Worm (Caenorhabditis elegans) whole organism, L3 larva: ENCODE data around the gene atx-3.

Experiments
- R02D3.7 ChIP-seq: fragments of 150-350 bp; optimal IDR thresholded peaks from 2 replicates; lab custom pipeline; 2014; ENCODE audit warnings: missing biosample characterization, missing genetic modification characterization
- ZK546.5 ChIP-seq: sonication (generic microtip); optimal IDR thresholded peaks from 2 replicates; lab custom pipeline; 2017; ENCODE audit warnings: missing biosample characterization, missing genetic modification characterization
- aly-2 ChIP-seq: fragments of 150-350 bp; optimal IDR thresholded peaks from 2 replicates; lab custom pipeline; 2014; ENCODE audit warnings: missing biosample characterization, missing genetic modification characterization
- ceh-16 ChIP-seq: sonication (generic microtip); optimal IDR thresholded peaks from 2 replicates; lab custom pipeline; 2017; ENCODE audit warnings: missing biosample characterization, missing genetic modification characterization
- ceh-28 ChIP-seq: fragments of 150-350 bp; optimal IDR thresholded peaks from 2 replicates; lab custom pipeline; 2014; ENCODE audit warnings: missing biosample characterization, missing genetic modification reagents, missing genetic modification characterization
- ceh-82 ChIP-seq: fragments of 150-350 bp; optimal IDR thresholded peaks from 2 replicates; lab custom pipeline; 2014; ENCODE audit warnings: missing biosample characterization, missing genetic modification characterization
- ceh-9 ChIP-seq: sonication (generic microtip); optimal IDR thresholded peaks from 2 replicates; lab custom pipeline; 2018; ENCODE audit warnings: missing biosample characterization, missing genetic modification characterization
- egl-27 ChIP-seq: sonication (generic microtip); optimal IDR thresholded peaks from 4 replicates; lab custom pipeline; 2017; ENCODE audit warnings: missing biosample characterization, missing genetic modification reagents, missing genetic modification characterization
- egl-5 ChIP-seq: fragments of 150-350 bp; optimal IDR thresholded peaks from 2 replicates; lab custom pipeline; 2017; ENCODE audit warnings: missing biosample characterization, missing genetic modification reagents, missing genetic modification characterization, inconsistent platforms
- elt-2 ChIP-seq: sonication (generic microtip); optimal IDR thresholded peaks from 2 replicates; lab custom pipeline; 2016; ENCODE audit warnings: missing genetic modification reagents, mild to moderate bottlenecking, missing genetic modification characterization, missing compliant biosample characterization
- elt-3 ChIP-seq, 3 experiments: fragments of 150-350 bp in 1 of 3; sonication (generic microtip) in 2 of 3; optimal IDR thresholded peaks; 2 replicates in 2 of 3; 4 replicates in 1 of 3; lab custom pipeline; 2014 to 2017; ENCODE audit warnings: missing biosample characterization in 3 of 3, missing genetic modification characterization in 3 of 3
- fkh-10 ChIP-seq: sonication (generic microtip); optimal IDR thresholded peaks from 2 replicates; lab custom pipeline; 2017; ENCODE audit warnings: missing biosample characterization, missing genetic modification reagents, missing genetic modification characterization
- fkh-2 ChIP-seq: fragments of 150-350 bp; optimal IDR thresholded peaks from 2 replicates; lab custom pipeline; 2014; ENCODE audit warnings: missing biosample characterization, missing genetic modification reagents, missing genetic modification characterization
- jun-1 ChIP-seq: fragments of 150-350 bp; optimal IDR thresholded peaks from 2 replicates; lab custom pipeline; 2014; ENCODE audit warnings: missing biosample characterization, missing genetic modification reagents, missing genetic modification characterization
- lin-15B ChIP-seq: fragments of 150-350 bp; optimal IDR thresholded peaks from 2 replicates; lab custom pipeline; 2014; ENCODE audit warnings: missing biosample characterization, missing genetic modification characterization
- lin-39 ChIP-seq: fragments of 150-350 bp; optimal IDR thresholded peaks from 2 replicates; lab custom pipeline; 2018; ENCODE audit warnings: missing biosample characterization, missing genetic modification reagents, missing genetic modification characterization
- lsy-12 ChIP-seq: sonication (generic microtip); optimal IDR thresholded peaks from 2 replicates; lab custom pipeline; 2016; ENCODE audit warnings: mild to moderate bottlenecking, missing genetic modification characterization, missing compliant biosample characterization
- mdl-1 ChIP-seq: fragments of 150-350 bp; optimal IDR thresholded peaks from 2 replicates; lab custom pipeline; 2014; ENCODE audit warnings: missing biosample characterization, missing genetic modification characterization
- mml-1 ChIP-seq: fragments of 150-350 bp; sonication (generic microtip); optimal IDR thresholded peaks from 3 replicates; lab custom pipeline; 2014; ENCODE audit warnings: missing biosample characterization, missing genetic modification characterization
- nfya-1 ChIP-seq: sonication (generic microtip); optimal IDR thresholded peaks from 2 replicates; lab custom pipeline; 2017; ENCODE audit warnings: missing genetic modification characterization, mild to moderate bottlenecking, missing compliant biosample characterization, antibody characterized with exemption, moderate library complexity; ENCODE audit not compliant: insufficient read depth
- nhr-12 ChIP-seq: fragments of 150-350 bp; optimal IDR thresholded peaks from 2 replicates; lab custom pipeline; 2014; ENCODE audit warnings: missing biosample characterization, missing genetic modification characterization
- nhr-23 ChIP-seq: fragments of 150-350 bp; optimal IDR thresholded peaks from 2 replicates; lab custom pipeline; 2014; ENCODE audit warnings: missing biosample characterization, missing genetic modification reagents, missing genetic modification characterization
- nhr-237 ChIP-seq: fragments of 150-350 bp; optimal IDR thresholded peaks from 2 replicates; lab custom pipeline; 2014; ENCODE audit warnings: missing biosample characterization, missing genetic modification characterization
- nhr-28 ChIP-seq: fragments of 150-350 bp; optimal IDR thresholded peaks from 2 replicates; lab custom pipeline; 2014; ENCODE audit warnings: missing biosample characterization, missing genetic modification characterization
- nhr-43 ChIP-seq: sonication (generic microtip); optimal IDR thresholded peaks from 2 replicates; lab custom pipeline; 2016; ENCODE audit warnings: mild to moderate bottlenecking, missing genetic modification characterization, missing compliant biosample characterization; ENCODE audit not compliant: poor library complexity, severe bottlenecking
- nhr-67 ChIP-seq: fragments of 150-350 bp; optimal IDR thresholded peaks from 2 replicates; lab custom pipeline; 2014; ENCODE audit warnings: missing biosample characterization, missing genetic modification characterization
- nhr-76 ChIP-seq: fragments of 150-350 bp; sonication (generic microtip); optimal IDR thresholded peaks from 5 replicates; lab custom pipeline; 2014; ENCODE audit warnings: missing biosample characterization, missing genetic modification characterization
- nhr-77 ChIP-seq: fragments of 150-350 bp; optimal IDR thresholded peaks from 2 replicates; lab custom pipeline; 2014; ENCODE audit warnings: missing biosample characterization, missing genetic modification characterization
- pha-4 ChIP-seq: fragments of 150-350 bp; optimal IDR thresholded peaks from 2 replicates; lab custom pipeline; 2014; ENCODE audit warnings: missing biosample characterization, missing genetic modification reagents, missing genetic modification characterization
- sea-2 ChIP-seq: fragments of 150-350 bp; sonication (generic microtip); optimal IDR thresholded peaks from 4 replicates; lab custom pipeline; 2014; ENCODE audit warnings: missing biosample characterization, missing genetic modification reagents, missing genetic modification characterization
- skn-1 ChIP-seq: fragments of 150-350 bp; optimal IDR thresholded peaks from 2 replicates; lab custom pipeline; 2014; ENCODE audit warnings: missing biosample characterization, missing genetic modification characterization
- snpc-4 ChIP-seq: fragments of 150-350 bp; optimal IDR thresholded peaks from 2 replicates; lab custom pipeline; 2014; ENCODE audit warnings: missing biosample characterization, missing genetic modification characterization
- tbx-2 ChIP-seq: sonication (generic microtip); optimal IDR thresholded peaks from 2 replicates; lab custom pipeline; 2016; ENCODE audit warnings: mild to moderate bottlenecking, missing genetic modification characterization, missing compliant biosample characterization
- unc-62 ChIP-seq: fragments of 150-350 bp; sonication (generic microtip); optimal IDR thresholded peaks from 4 replicates; lab custom pipeline; 2014; ENCODE audit warnings: missing biosample characterization, missing genetic modification reagents, missing genetic modification characterization
- zag-1 ChIP-seq: fragments of 150-350 bp; optimal IDR thresholded peaks from 2 replicates; lab custom pipeline; 2014; ENCODE audit warnings: missing biosample characterization, missing genetic modification characterization
- ztf-11 ChIP-seq: fragments of 150-350 bp; optimal IDR thresholded peaks from 2 replicates; lab custom pipeline; 2014; ENCODE audit warnings: missing biosample characterization, missing genetic modification characterization
- ztf-4 ChIP-seq: fragments of 150-350 bp; optimal IDR thresholded peaks from 2 replicates; lab custom pipeline; 2014; ENCODE audit warnings: missing biosample characterization, missing genetic modification characterization

atx-3 gene

ce11 chrV:15577395-15577896 lies at the start of gene atx-3:
atx-3 (minus strand) TSS chrV:15577445.
- TF ChIP-seq nhr-23 (tag; lab: Kevin White, UChicago) (peak; percentile 9), ZK546.5 (tag; lab: Kevin White, UChicago) (no peak)
- TF ChIP-seq, all 47 proteins: peak for 1

- TF ChIP-seq ceh-28 (no peak), sea-2 (GFP tag; lab: Kevin White, UChicago) (no peak), lin-39 (tag; lab: Kevin White, UChicago) (no peak), nhr-43 (tag; lab: Kevin White, UChicago) (no peak), nhr-76 (tag; lab: Kevin White, UChicago) (no peak), tbx-2 (tag; lab: Kevin White, UChicago) (no peak), mml-1 (tag; lab: Kevin White, UChicago) (no peak), ceh-9 (tag; lab: Kevin White, UChicago) (no peak), lsy-12 (tag; lab: Kevin White, UChicago) (no peak), nhr-67 (tag; lab: Kevin White, UChicago) (no peak), nfya-1 (tag; lab: Kevin White, UChicago) (no peak), mdl-1 (tag; lab: Kevin White, UChicago) (no peak), elt-3 (tag; optimal IDR thresholded peaks at IDR 0.05; lab: Kevin White, UChicago) (no peak), fkh-2 (tag; lab: Kevin White, UChicago) (no peak), ztf-4 (tag; lab: Kevin White, UChicago) (no peak), nhr-237 (tag; lab: Kevin White, UChicago) (no peak), nhr-12 (tag; lab: Kevin White, UChicago) (no peak)
These were observed 48.3 kb upstream of the atx-3 start, which contains the start of gene C55A1.11 for ce11 chrV:15625561-15625960. C55A1.11 (plus strand) TSS chrV:15625861.

ce11 chrV:15621518-15621917 lies 44.3 kb upstream of the atx-3 start, which contains the start of gene C55A1.1:
C55A1.1 (plus strand) TSS chrV:15621818.
- TF ChIP-seq skn-1 (tag; lab: Kevin White, UChicago) = no peak
- no peak for TF ChIP-seq elt-3 (tag; optimal IDR thresholded peaks at IDR 0.05; lab: Kevin White, UChicago)
- TF ChIP-seq ZK546.5 (tag; lab: Kevin White, UChicago) = no peak
- no peak for TF ChIP-seq nhr-12 (tag; lab: Kevin White, UChicago)

ce11 chrV:15614534-15614933 lies 37.3 kb upstream of the atx-3 start:
- no peak for TF ChIP-seq nhr-28 (tag; lab: Kevin White, UChicago)
- no peak for TF ChIP-seq pha-4 (tag; lab: Kevin White, UChicago)
- no peak for TF ChIP-seq fkh-10
- no peak for TF ChIP-seq mdl-1 (tag; lab: Kevin White, UChicago)
- no peak for TF ChIP-seq lsy-12 (tag; lab: Kevin White, UChicago)
- TF ChIP-seq nhr-77 (tag; lab: Kevin White, UChicago) = no peak
- no peak for TF ChIP-seq nhr-67 (tag; lab: Kevin White, UChicago)
- TF ChIP-seq elt-2 (tag; lab: Kevin White, UChicago) = no peak
- no peak for TF ChIP-seq nhr-23 (tag; lab: Kevin White, UChicago)
- no peak for TF ChIP-seq zag-1 (tag; lab: Kevin White, UChicago)
- TF ChIP-seq aly-2 (tag; lab: Kevin White, UChicago) = no peak
- no peak for TF ChIP-seq egl-27 (tag; lab: Kevin White, UChicago)
- no peak for TF ChIP-seq skn-1 (tag; lab: Kevin White, UChicago)
- TF ChIP-seq lin-15B (tag; lab: Kevin White, UChicago) = no peak
- TF ChIP-seq ceh-82 (tag; lab: Kevin White, UChicago) = no peak
- no peak for TF ChIP-seq egl-5
- TF ChIP-seq ZK546.5 (tag; lab: Kevin White, UChicago) = no peak
- no peak for TF ChIP-seq snpc-4 (tag; lab: Kevin White, UChicago)
- no peak for TF ChIP-seq lin-39 (tag; lab: Kevin White, UChicago)
- no peak for TF ChIP-seq jun-1 (tag; lab: Kevin White, UChicago)
- TF ChIP-seq, all 47 proteins: peak for 0

- TF ChIP-seq sea-2 (GFP tag; lab: Kevin White, UChicago) = no peak
- TF ChIP-seq ztf-11 (tag; lab: Kevin White, UChicago) = no peak
- TF ChIP-seq nhr-43 (tag; lab: Kevin White, UChicago) = no peak
- no peak for TF ChIP-seq R02D3.7 (tag; lab: Kevin White, UChicago)
- no peak for TF ChIP-seq snpc-4 (tag; lab: Kevin White, UChicago)
- no peak for TF ChIP-seq egl-27 (tag; lab: Kevin White, UChicago)
- no peak for TF ChIP-seq fkh-10
- no peak for TF ChIP-seq unc-62 (GFP tag; lab: Kevin White, UChicago)
- no peak for TF ChIP-seq ceh-9 (tag; lab: Kevin White, UChicago)
- TF ChIP-seq nhr-67 (tag; lab: Kevin White, UChicago) = no peak
- TF ChIP-seq nhr-28 (tag; lab: Kevin White, UChicago) = no peak
- TF ChIP-seq elt-2 (tag; lab: Kevin White, UChicago) = no peak
- no peak for TF ChIP-seq aly-2 (tag; lab: Kevin White, UChicago)
- no peak for TF ChIP-seq elt-3 (tag; optimal IDR thresholded peaks at IDR 0.05; lab: Kevin White, UChicago)
- TF ChIP-seq mml-1 (tag; lab: Kevin White, UChicago) = no peak
- no peak for TF ChIP-seq ceh-16 (tag; lab: Kevin White, UChicago)
- TF ChIP-seq, all 47 proteins: peak for 0
These were observed 35.6 kb upstream of the atx-3 start, which contains the start of gene str-263 for ce11 chrV:15612886-15613285. str-263 (plus strand) TSS chrV:15613186.
